Worm (Caenorhabditis elegans) whole organism, L3 larva: ENCODE results near the gene ins-39.

Source experiments
- elt-3 ChIP-seq, 3 experiments: fragments of 150-350 bp in 1 of 3; sonication (generic microtip) in 2 of 3; optimal IDR thresholded peaks; 2 replicates in 2 of 3; 4 replicates in 1 of 3; lab custom pipeline; 2014 to 2017; ENCODE audit warnings: missing biosample characterization in 3 of 3, missing genetic modification characterization in 3 of 3
- jun-1 ChIP-seq: fragments of 150-350 bp; optimal IDR thresholded peaks from 2 replicates; lab custom pipeline; 2014; ENCODE audit warnings: missing biosample characterization, missing genetic modification reagents, missing genetic modification characterization
- mdl-1 ChIP-seq: fragments of 150-350 bp; optimal IDR thresholded peaks from 2 replicates; lab custom pipeline; 2014; ENCODE audit warnings: missing biosample characterization, missing genetic modification characterization
- nhr-25 ChIP-seq: sonication (generic microtip); optimal IDR thresholded peaks from 2 replicates; lab custom pipeline; 2017; ENCODE audit warnings: missing biosample characterization, missing genetic modification characterization
- nhr-28 ChIP-seq: fragments of 150-350 bp; optimal IDR thresholded peaks from 2 replicates; lab custom pipeline; 2014; ENCODE audit warnings: missing biosample characterization, missing genetic modification characterization
- pha-4 ChIP-seq: fragments of 150-350 bp; optimal IDR thresholded peaks from 2 replicates; lab custom pipeline; 2014; ENCODE audit warnings: missing biosample characterization, missing genetic modification reagents, missing genetic modification characterization
- sea-2 ChIP-seq: fragments of 150-350 bp; sonication (generic microtip); optimal IDR thresholded peaks from 4 replicates; lab custom pipeline; 2014; ENCODE audit warnings: missing biosample characterization, missing genetic modification reagents, missing genetic modification characterization

DNA sequence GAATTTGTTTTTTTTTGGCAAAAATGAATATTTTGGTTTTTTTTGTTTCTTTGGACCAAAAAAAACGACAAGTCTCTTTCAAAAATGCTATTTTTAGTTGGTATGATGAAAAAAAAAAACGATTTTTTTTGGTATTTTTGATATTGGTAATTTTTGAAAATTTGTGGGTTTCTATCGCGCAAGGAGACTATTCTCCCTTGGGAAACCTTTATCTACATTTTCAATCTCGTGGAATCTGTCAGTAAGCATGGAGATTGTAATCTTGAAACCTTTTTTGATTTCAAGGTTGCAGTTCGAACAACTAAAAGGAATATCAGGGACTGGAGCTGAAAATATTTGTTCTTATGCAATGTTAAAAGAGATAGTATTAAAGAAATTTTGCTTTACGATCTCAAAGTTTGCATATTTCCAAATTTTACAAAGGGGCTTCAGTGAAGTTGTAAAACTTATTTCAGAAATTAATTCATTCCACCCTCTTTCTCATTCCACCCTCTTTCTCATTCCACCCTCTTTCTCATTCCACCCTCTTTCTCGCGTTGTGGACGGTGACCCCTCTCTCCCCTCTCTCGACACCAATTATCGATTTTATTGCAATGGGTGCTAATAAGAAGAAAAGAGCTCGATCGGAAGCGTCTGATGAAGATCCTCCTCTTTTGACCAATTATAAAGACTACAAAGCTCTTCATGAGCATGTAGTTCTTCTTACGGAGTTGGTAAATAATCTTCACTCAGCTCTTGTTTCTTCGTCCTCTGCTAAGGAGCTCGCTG, 5.1 kb downstream of the ins-39 start:
- TF ChIP-seq mdl-1 (tag; lab: Kevin White, UChicago): no peak
- no peak for TF ChIP-seq jun-1
- no peak for TF ChIP-seq nhr-28
- TF ChIP-seq nhr-25 (tag; lab: Kevin White, UChicago): peak; percentile 45
- TF ChIP-seq elt-3 (tag; optimal IDR thresholded peaks at IDR 0.05; lab: Kevin White, UChicago): no peak
- TF ChIP-seq sea-2: no peak
- peak; percentile 4 for TF ChIP-seq pha-4 (tag; lab: Kevin White, UChicago)
